Worm (Caenorhabditis elegans) whole organism, L2 larva: ENCODE results near the gene zig-5.

Source experiments
- dmd-4 ChIP-seq: sonication (generic microtip); optimal IDR thresholded peaks from 2 replicates; lab custom pipeline; 2017; ENCODE audit warnings: missing biosample characterization, missing genetic modification characterization
- fos-1 ChIP-seq: fragments of 150-350 bp; optimal IDR thresholded peaks from 2 replicates; lab custom pipeline; 2014; ENCODE audit warnings: missing biosample characterization, missing genetic modification characterization
- lin-39 ChIP-seq: fragments of 150-350 bp; optimal IDR thresholded peaks from 2 replicates; lab custom pipeline; 2014; ENCODE audit warnings: missing biosample characterization, missing genetic modification reagents, missing genetic modification characterization
- mdl-1 ChIP-seq, 2 experiments: fragments of 150-350 bp in 1 of 2; sonication (generic microtip) in 1 of 2; optimal IDR thresholded peaks; 2 replicates each; lab custom pipeline; 2017; ENCODE audit warnings: missing biosample characterization in 2 of 2, missing genetic modification characterization in 2 of 2
- nhr-11 ChIP-seq: fragments of 150-350 bp; optimal IDR thresholded peaks from 2 replicates; lab custom pipeline; 2014; ENCODE audit warnings: missing biosample characterization, missing genetic modification characterization
- nhr-12 ChIP-seq: fragments of 150-350 bp; optimal IDR thresholded peaks from 2 replicates; lab custom pipeline; 2014; ENCODE audit warnings: missing biosample characterization, missing genetic modification characterization
- nhr-129 ChIP-seq: fragments of 150-350 bp; optimal IDR thresholded peaks from 2 replicates; lab custom pipeline; 2014; ENCODE audit warnings: missing biosample characterization, missing genetic modification characterization
- nhr-77 ChIP-seq: fragments of 150-350 bp; optimal IDR thresholded peaks from 2 replicates; lab custom pipeline; 2014; ENCODE audit warnings: missing biosample characterization, missing genetic modification characterization
- snpc-4 ChIP-seq: fragments of 150-350 bp; optimal IDR thresholded peaks from 2 replicates; lab custom pipeline; 2014; ENCODE audit warnings: missing biosample characterization, missing genetic modification characterization
- unc-55 ChIP-seq: fragments of 150-350 bp; sonication (generic microtip); optimal IDR thresholded peaks from 3 replicates; lab custom pipeline; 2014; ENCODE audit warnings: missing biosample characterization, missing genetic modification reagents, missing genetic modification characterization
- unc-62 ChIP-seq: fragments of 150-350 bp; optimal IDR thresholded peaks from 2 replicates; lab custom pipeline; 2014; ENCODE audit warnings: missing biosample characterization, missing genetic modification reagents, missing genetic modification characterization
- ztf-11 ChIP-seq: sonication (generic microtip); optimal IDR thresholded peaks from 2 replicates; lab custom pipeline; 2017; ENCODE audit warnings: missing biosample characterization, missing genetic modification characterization

- no peak for TF ChIP-seq unc-55 (GFP tag; lab: Kevin White, UChicago)
- no peak for TF ChIP-seq mdl-1 (tag; optimal IDR thresholded peaks at IDR 0.05; lab: Kevin White, UChicago)
- TF ChIP-seq snpc-4 (tag; lab: Kevin White, UChicago): no peak
- no peak for TF ChIP-seq lin-39 (tag; lab: Kevin White, UChicago)
- no peak for TF ChIP-seq nhr-129 (tag; lab: Kevin White, UChicago)
- no peak for TF ChIP-seq unc-62
- TF ChIP-seq nhr-11 (tag; lab: Kevin White, UChicago): no peak
- TF ChIP-seq fos-1 (tag; lab: Kevin White, UChicago): no peak
- TF ChIP-seq ztf-11 (tag; lab: Kevin White, UChicago): no peak
- no peak for TF ChIP-seq nhr-12 (tag; lab: Kevin White, UChicago)
- no peak for TF ChIP-seq dmd-4
- no peak for TF ChIP-seq nhr-77 (tag; lab: Kevin White, UChicago)
Measured at ce11 chrIII:10985559-10986036, 32.3 kb upstream of the zig-5 start, which contains the start of gene col-93.
